Fruit fly (Drosophila melanogaster) whole organism, prepupa: ENCODE data around the gene CG4074.

Source experiments
- Blimp-1 ChIP-seq: fragments of 200-800 bp; sonication (Bioruptor generic); optimal IDR thresholded peaks from 3 replicates; lab custom pipeline; 2017; ENCODE audit warnings: missing biosample characterization, missing genetic modification characterization, mild to moderate bottlenecking, moderate library complexity, missing genetic modification reagents
- CG10669 ChIP-seq: fragments of 200-800 bp; sonication (Bioruptor generic); optimal IDR thresholded peaks from 3 replicates; lab custom pipeline; 2018; ENCODE audit warnings: missing biosample characterization, mild to moderate bottlenecking, missing genetic modification characterization, moderate library complexity
- CG11294 ChIP-seq: fragments of 200-800 bp; sonication (Bioruptor generic); IDR thresholded peaks from 2 replicates; pipeline ENCODE4 v1.3.6; 2022; ENCODE audit warnings: missing biosample characterization, missing genetic modification characterization
- CG11762 ChIP-seq: fragments of 200-800 bp; sonication (Bioruptor generic); optimal IDR thresholded peaks from 3 replicates; lab custom pipeline; 2016; ENCODE audit warnings: missing biosample characterization, missing genetic modification characterization; ENCODE audit not compliant: insufficient read depth
- CG11902 ChIP-seq: fragments of 200-800 bp; sonication (Bioruptor generic); optimal IDR thresholded peaks from 3 replicates; lab custom pipeline; 2016; ENCODE audit warnings: missing biosample characterization, missing genetic modification characterization
- CG16779 ChIP-seq: fragments of 200-800 bp; sonication (Bioruptor generic); optimal IDR thresholded peaks from 3 replicates; lab custom pipeline; 2017; ENCODE audit warnings: missing biosample characterization, mild to moderate bottlenecking, missing genetic modification characterization
- CG3032 ChIP-seq: fragments of 200-800 bp; optimal IDR thresholded peaks from 2 replicates; lab custom pipeline; 2019; ENCODE audit warnings: missing biosample characterization, mild to moderate bottlenecking, missing genetic modification characterization, moderate library complexity
- CG31627 ChIP-seq: fragments of 200-800 bp; sonication (Bioruptor generic); optimal IDR thresholded peaks from 3 replicates; lab custom pipeline; 2016; ENCODE audit warnings: missing biosample characterization, missing genetic modification characterization
- CG32006 ChIP-seq: fragments of 200-800 bp; sonication (Bioruptor generic); optimal IDR thresholded peaks from 3 replicates; lab custom pipeline; 2017; ENCODE audit warnings: missing biosample characterization, mild to moderate bottlenecking, missing genetic modification characterization
- CG34406 ChIP-seq: fragments of 200-800 bp; sonication (Bioruptor generic); optimal IDR thresholded peaks from 3 replicates; lab custom pipeline; 2016; ENCODE audit warnings: missing biosample characterization, missing genetic modification characterization
- CG6163 ChIP-seq: fragments of 200-800 bp; sonication (Bioruptor generic); IDR thresholded peaks from 3 replicates; pipeline ENCODE4 v1.3.6; 2022; ENCODE audit warnings: missing biosample characterization, missing genetic modification characterization
- CG6276 ChIP-seq: fragments of 200-800 bp; sonication (Bioruptor generic); optimal IDR thresholded peaks from 2 replicates; lab custom pipeline; 2017; ENCODE audit warnings: missing biosample characterization, mild to moderate bottlenecking, missing genetic modification characterization
- CG6792 ChIP-seq: fragments of 200-800 bp; sonication (Bioruptor generic); optimal IDR thresholded peaks from 3 replicates; lab custom pipeline; 2016; ENCODE audit warnings: missing biosample characterization, missing genetic modification characterization
- CG6854 ChIP-seq: fragments of 200-800 bp; sonication (Bioruptor generic); optimal IDR thresholded peaks from 2 replicates; lab custom pipeline; 2017; ENCODE audit warnings: missing biosample characterization, mild to moderate bottlenecking, missing genetic modification characterization
- CG7368 ChIP-seq: fragments of 200-800 bp; sonication (Bioruptor generic); optimal IDR thresholded peaks from 3 replicates; lab custom pipeline; 2016; ENCODE audit warnings: missing biosample characterization, missing genetic modification characterization
- CG8119 ChIP-seq: fragments of 200-800 bp; sonication (Bioruptor generic); IDR thresholded peaks from 3 replicates; pipeline ENCODE4 v1.3.6; 2022; ENCODE audit warnings: missing biosample characterization, missing genetic modification characterization
- CG8319 ChIP-seq: fragments of 200-800 bp; sonication (Bioruptor generic); optimal IDR thresholded peaks from 3 replicates; lab custom pipeline; 2016; ENCODE audit warnings: missing biosample characterization, missing genetic modification characterization
- CG8632 ChIP-seq: fragments of 200-800 bp; sonication (Bioruptor generic); optimal IDR thresholded peaks from 3 replicates; lab custom pipeline; 2016; ENCODE audit warnings: missing biosample characterization, missing genetic modification characterization
- CG9139 ChIP-seq: fragments of 200-800 bp; sonication (Bioruptor generic); optimal IDR thresholded peaks from 3 replicates; lab custom pipeline; 2017; ENCODE audit warnings: missing biosample characterization, mild to moderate bottlenecking, missing genetic modification characterization
- Eip75B ChIP-seq: fragments of 200-800 bp; sonication (Bioruptor generic); optimal IDR thresholded peaks from 3 replicates; lab custom pipeline; 2016; ENCODE audit warnings: missing biosample characterization, missing genetic modification characterization
- Eip93F ChIP-seq: fragments of 200-800 bp; sonication (Bioruptor generic); optimal IDR thresholded peaks from 2 replicates; lab custom pipeline; 2016; ENCODE audit warnings: missing biosample characterization, mild to moderate bottlenecking, missing genetic modification characterization
- Ets21C ChIP-seq: fragments of 200-800 bp; sonication (Bioruptor generic); optimal IDR thresholded peaks from 3 replicates; lab custom pipeline; 2016; ENCODE audit warnings: missing biosample characterization, missing genetic modification characterization
- Gug ChIP-seq: fragments of 200-800 bp; sonication (Bioruptor generic); IDR thresholded peaks from 2 replicates; pipeline ENCODE4 v1.3.6; 2022; ENCODE audit warnings: missing biosample characterization, missing genetic modification characterization
- Hr4 ChIP-seq: fragments of 200-800 bp; sonication (Bioruptor generic); optimal IDR thresholded peaks from 3 replicates; lab custom pipeline; 2016; ENCODE audit warnings: missing biosample characterization, missing genetic modification characterization
- Met ChIP-seq: fragments of 200-800 bp; sonication (Bioruptor generic); optimal IDR thresholded peaks from 3 replicates; lab custom pipeline; 2016; ENCODE audit warnings: missing biosample characterization, missing genetic modification characterization
- OdsH ChIP-seq: fragments of 200-800 bp; sonication (Bioruptor generic); optimal IDR thresholded peaks from 3 replicates; lab custom pipeline; 2016; ENCODE audit warnings: missing biosample characterization, missing genetic modification characterization
- Smox ChIP-seq: fragments of 200-800 bp; sonication (Bioruptor generic); optimal IDR thresholded peaks from 3 replicates; lab custom pipeline; 2016; ENCODE audit warnings: missing biosample characterization, missing genetic modification characterization
- Sox102F ChIP-seq: fragments of 200-800 bp; sonication (Bioruptor generic); optimal IDR thresholded peaks from 2 replicates; lab custom pipeline; 2016; ENCODE audit warnings: missing biosample characterization, mild to moderate bottlenecking, missing genetic modification characterization
- Sox14 ChIP-seq: fragments of 200-800 bp; sonication (Bioruptor generic); optimal IDR thresholded peaks from 3 replicates; lab custom pipeline; 2016; ENCODE audit warnings: missing biosample characterization, missing genetic modification characterization
- Sox15 ChIP-seq: fragments of 200-800 bp; sonication (Bioruptor generic); optimal IDR thresholded peaks from 3 replicates; lab custom pipeline; 2016; ENCODE audit warnings: missing biosample characterization, missing genetic modification characterization
- achi ChIP-seq: fragments of 200-800 bp; sonication (Bioruptor generic); optimal IDR thresholded peaks from 3 replicates; lab custom pipeline; 2016; ENCODE audit warnings: missing biosample characterization, missing genetic modification characterization
- acj6 ChIP-seq: fragments of 200-800 bp; sonication (Bioruptor generic); optimal IDR thresholded peaks from 3 replicates; lab custom pipeline; 2016; ENCODE audit warnings: missing biosample characterization, missing genetic modification characterization
- cyc ChIP-seq: fragments of 200-800 bp; sonication (Bioruptor generic); optimal IDR thresholded peaks from 3 replicates; lab custom pipeline; 2016; ENCODE audit warnings: missing biosample characterization, missing genetic modification characterization
- dac ChIP-seq: fragments of 200-800 bp; sonication (Bioruptor generic); optimal IDR thresholded peaks from 2 replicates; lab custom pipeline; 2017; ENCODE audit warnings: missing biosample characterization, mild to moderate bottlenecking, missing genetic modification characterization
- dsx ChIP-seq: fragments of 200-800 bp; optimal IDR thresholded peaks from 3 replicates; lab custom pipeline; 2019; ENCODE audit warnings: missing biosample characterization, mild to moderate bottlenecking, missing genetic modification characterization, moderate library complexity; ENCODE audit not compliant: poor library complexity, severe bottlenecking
- eg ChIP-seq: fragments of 200-800 bp; sonication (Bioruptor generic); IDR thresholded peaks from 3 replicates; pipeline ENCODE4 v1.3.6; 2022; ENCODE audit warnings: missing biosample characterization, missing genetic modification characterization
- esn ChIP-seq: fragments of 200-800 bp; sonication (Bioruptor generic); optimal IDR thresholded peaks from 2 replicates; lab custom pipeline; 2016; ENCODE audit warnings: missing biosample characterization, mild to moderate bottlenecking, missing genetic modification characterization, moderate library complexity
- fd59A ChIP-seq: fragments of 200-800 bp; sonication (Bioruptor generic); optimal IDR thresholded peaks from 2 replicates; lab custom pipeline; 2017; ENCODE audit warnings: missing biosample characterization, mild to moderate bottlenecking, missing genetic modification characterization, missing genetic modification reagents
- fkh ChIP-seq: fragments of 200-800 bp; sonication (Bioruptor generic); optimal IDR thresholded peaks from 3 replicates; lab custom pipeline; 2017; ENCODE audit warnings: missing biosample characterization, mild to moderate bottlenecking, missing genetic modification characterization, moderate library complexity
- lz ChIP-seq: fragments of 200-800 bp; sonication (Bioruptor generic); optimal IDR thresholded peaks from 3 replicates; lab custom pipeline; 2016; ENCODE audit warnings: missing biosample characterization, missing genetic modification characterization
- salr ChIP-seq, 2 experiments: fragments of 200-800 bp; sonication (Bioruptor generic); optimal IDR thresholded peaks; 3 replicates each; lab custom pipeline; 2016 to 2018; ENCODE audit warnings: missing biosample characterization in 2 of 2, missing genetic modification characterization in 2 of 2, mild to moderate bottlenecking in 1 of 2
- spab ChIP-seq: fragments of 200-800 bp; sonication (Bioruptor generic); optimal IDR thresholded peaks from 2 replicates; lab custom pipeline; 2017; ENCODE audit warnings: missing biosample characterization, mild to moderate bottlenecking, missing genetic modification characterization, missing genetic modification reagents
- vri ChIP-seq: fragments of 200-800 bp; sonication (Bioruptor generic); optimal IDR thresholded peaks from 3 replicates; lab custom pipeline; 2016; ENCODE audit warnings: missing biosample characterization, mild to moderate bottlenecking, missing genetic modification characterization

CG4074 gene

dm6 chr3L:20800208-20800607 is 30.9 kb upstream of the CG4074 start, which contains the start of gene Spc105R:
Gene Spc105R (plus strand): TSS chr3L:20800410.
- TF ChIP-seq CG6163 (no peak), OdsH (no peak), lz (GFP tag; lab: Kevin White, UChicago) (no peak), dsx (GFP tag; lab: Kevin White, UChicago) (no peak), CG11294 (no peak), CG7368 (no peak), Met (GFP tag; lab: Kevin White, UChicago) (no peak), CG11902 (GFP tag; lab: Kevin White, UChicago) (no peak)

DNA sequence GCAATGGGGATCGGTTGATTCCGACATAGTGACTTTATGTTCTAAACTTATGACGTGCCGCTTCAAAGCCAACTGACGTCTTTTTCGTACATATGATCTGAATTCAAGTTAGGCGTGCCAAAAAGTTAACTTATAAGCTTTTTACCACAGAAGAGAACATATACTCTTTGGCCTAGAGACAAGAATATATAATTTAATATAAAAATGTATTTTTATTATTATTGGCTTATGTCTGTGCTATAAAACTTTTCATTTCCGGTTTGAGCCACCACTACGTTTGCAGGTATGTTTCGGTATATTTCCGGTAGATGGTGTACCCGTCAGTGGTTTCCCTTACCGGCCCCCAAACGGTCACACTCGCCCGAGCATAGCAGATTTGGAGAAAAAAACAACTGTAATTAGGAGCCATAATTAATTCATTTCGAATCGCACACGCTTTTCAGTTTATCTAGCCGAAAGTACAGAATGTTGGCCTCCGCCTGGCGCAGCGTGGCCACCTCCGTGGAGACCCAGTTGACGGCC is 29.1 kb upstream of the CG4074 start, which contains the start of the genes CG3698 and tzn:
Gene CG3698, minus strand, starts transcription at position 51 of the 522 bp plus-strand sequence.
Gene tzn, plus strand, starts transcription at position 321 of the 522 bp plus-strand sequence.
- no peak for TF ChIP-seq Eip93F (GFP tag; lab: Kevin White, UChicago)
- peak; percentile 47 for TF ChIP-seq CG11294
- no peak for TF ChIP-seq CG8119 (GFP tag; lab: Robert Waterston, UW)
- TF ChIP-seq salr (GFP tag; optimal IDR thresholded peaks at IDR 0.05; lab: Kevin White, UChicago): peak in 1 of 2 experiments; percentile 90
- TF ChIP-seq lz (GFP tag; lab: Kevin White, UChicago): peak; percentile 86
- TF ChIP-seq CG11902 (GFP tag; lab: Kevin White, UChicago): peak; percentile 79
- TF ChIP-seq CG8319 (GFP tag; lab: Kevin White, UChicago): peak; percentile 75
- TF ChIP-seq Sox14: no peak
- TF ChIP-seq Gug (GFP tag; lab: Robert Waterston, UW): peak; percentile 45
- peak; percentile 49 for TF ChIP-seq CG11762 (GFP tag; lab: Kevin White, UChicago)
- TF ChIP-seq CG31627: peak; percentile 83
- no peak for TF ChIP-seq fkh (GFP tag; lab: Kevin White, UChicago)
- peak; percentile 93 for TF ChIP-seq CG6163
- peak; percentile 71 for TF ChIP-seq CG9139 (GFP tag; lab: Kevin White, UChicago)
- TF ChIP-seq eg (GFP tag; lab: Robert Waterston, UW): no peak; the same call in 1 of the 3 replicates
- peak; percentile 92 for TF ChIP-seq CG6854 (GFP tag; lab: Kevin White, UChicago)
- TF ChIP-seq Met (GFP tag; lab: Kevin White, UChicago): no peak
- no peak for TF ChIP-seq Sox102F (GFP tag; lab: Kevin White, UChicago)
- TF ChIP-seq Eip75B (GFP tag; lab: Kevin White, UChicago): no peak
- TF ChIP-seq acj6 (GFP tag; lab: Kevin White, UChicago): peak; percentile 86
- no peak for TF ChIP-seq Smox (GFP tag; lab: Kevin White, UChicago)
- no peak for TF ChIP-seq Ets21C
- TF ChIP-seq CG6276 (GFP tag; lab: Kevin White, UChicago): no peak
- no peak for TF ChIP-seq achi (GFP tag; lab: Kevin White, UChicago)
- peak; percentile 57 for TF ChIP-seq dac
- no peak for TF ChIP-seq CG6792
- peak; percentile 61 for TF ChIP-seq Blimp-1
- no peak for TF ChIP-seq CG10669 (GFP tag; lab: Kevin White, UChicago)
- no peak for TF ChIP-seq CG7368
- TF ChIP-seq CG3032: peak; percentile 73
- peak; percentile 73 for TF ChIP-seq CG8632 (GFP tag; lab: Kevin White, UChicago)
- peak; percentile 72 for TF ChIP-seq Sox15 (GFP tag; lab: Kevin White, UChicago)
- no peak for TF ChIP-seq vri
- TF ChIP-seq CG34406: peak; percentile 85
- no peak for TF ChIP-seq OdsH
- peak; percentile 87 for TF ChIP-seq esn (GFP tag; lab: Kevin White, UChicago)
- no peak for TF ChIP-seq CG16779
- no peak for TF ChIP-seq Hr4 (GFP tag; lab: Kevin White, UChicago)
- TF ChIP-seq fd59A (GFP tag; lab: Kevin White, UChicago): peak; percentile 64
- no peak for TF ChIP-seq cyc (GFP tag; lab: Kevin White, UChicago)
- TF ChIP-seq dsx (GFP tag; lab: Kevin White, UChicago): no peak
- no peak for TF ChIP-seq spab (GFP tag; lab: Kevin White, UChicago)
- TF ChIP-seq CG32006 (GFP tag; lab: Kevin White, UChicago): no peak
- TF ChIP-seq, all 60 proteins: peak for 20
